Worm (Caenorhabditis elegans): Measurements from ENCODE around the gene srh-209.

- no peak for TF ChIP-seq pha-4 (tag; optimal IDR thresholded peaks at IDR 0.05)
- TF ChIP-seq ama-1 (optimal IDR thresholded peaks at IDR 0.05) = no peak
- no peak for TF ChIP-seq nhr-237 (tag; optimal IDR thresholded peaks at IDR 0.05)
- TF ChIP-seq unc-62 (GFP tag; optimal IDR thresholded peaks at IDR 0.05) = no peak
- TF ChIP-seq tbx-2 (tag; optimal IDR thresholded peaks at IDR 0.05) = no peak
- TF ChIP-seq egl-27 (tag; optimal IDR thresholded peaks at IDR 0.05) = no peak
- TF ChIP-seq nhr-11 (tag; optimal IDR thresholded peaks at IDR 0.05) = no peak
- no peak for TF ChIP-seq nhr-76 (tag; optimal IDR thresholded peaks at IDR 0.05)
- TF ChIP-seq elt-3 (tag; optimal IDR thresholded peaks at IDR 0.05) = no peak
- no peak for TF ChIP-seq zag-1 (tag; optimal IDR thresholded peaks at IDR 0.05)
Observed at ce11 chrV:18426280-18426679, 21.6 kb upstream of the srh-209 start, which contains the start of gene srw-83.

All from whole organism, L3 larva.